Worm (Caenorhabditis elegans): ENCODE data around the gene ora-1.

ora-1 gene

ce11 chrIV:8027293-8027866 is 49.7 kb downstream of the ora-1 start:
- TF ChIP-seq sma-3 (GFP tag; optimal IDR thresholded peaks at IDR 0.05) (peak; percentile 51), sma-9 (GFP tag; optimal IDR thresholded peaks at IDR 0.05) (peak; percentile 33), sma-9 (tag; optimal IDR thresholded peaks at IDR 0.05) (no peak), ceh-16 (tag; optimal IDR thresholded peaks at IDR 0.05) (no peak), gmeb-1 (tag; optimal IDR thresholded peaks at IDR 0.05) (no peak), nhr-21 (tag; optimal IDR thresholded peaks at IDR 0.05) (peak; percentile 65), nhr-25 (tag; optimal IDR thresholded peaks at IDR 0.05) (peak; percentile 9), crh-2 (tag; optimal IDR thresholded peaks at IDR 0.05) (no peak), elt-1 (tag; optimal IDR thresholded peaks at IDR 0.05) (no peak), mdl-1 (tag; optimal IDR thresholded peaks at IDR 0.05) (no peak), nhr-6 (tag; optimal IDR thresholded peaks at IDR 0.05) (no peak), dmd-4 (tag; optimal IDR thresholded peaks at IDR 0.05) (no peak), blmp-1 (tag; optimal IDR thresholded peaks at IDR 0.05; ENCODE audit: insufficient read depth) (peak; percentile 23), ztf-4 (tag; optimal IDR thresholded peaks at IDR 0.05) (no peak)

ce11 chrIV:8028372-8028771 is 50.7 kb downstream of the ora-1 start:
- TF ChIP-seq mbf-1 (tag; optimal IDR thresholded peaks at IDR 0.05) (no peak), blmp-1 (tag; optimal IDR thresholded peaks at IDR 0.05; ENCODE audit: insufficient read depth) (peak; percentile 89), nhr-23 (tag; optimal IDR thresholded peaks at IDR 0.05) (no peak), ceh-82 (tag; optimal IDR thresholded peaks at IDR 0.05) (no peak), snpc-4 (tag; optimal IDR thresholded peaks at IDR 0.05) (no peak), lin-11 (tag; optimal IDR thresholded peaks at IDR 0.05) (no peak), zag-1 (tag; optimal IDR thresholded peaks at IDR 0.05) (no peak), sma-3 (GFP tag; optimal IDR thresholded peaks at IDR 0.05) (peak; percentile 92), nhr-11 (tag; optimal IDR thresholded peaks at IDR 0.05) (no peak), nhr-21 (tag; optimal IDR thresholded peaks at IDR 0.05) (peak; percentile 95), lsy-2 (tag; optimal IDR thresholded peaks at IDR 0.05) (peak in 1 of 2 experiments; percentile 33), ZK546.5 (tag; optimal IDR thresholded peaks at IDR 0.05) (no peak), crh-2 (tag; optimal IDR thresholded peaks at IDR 0.05) (peak; percentile 99), nhr-10 (tag; optimal IDR thresholded peaks at IDR 0.05) (no peak), sma-9 (GFP tag; optimal IDR thresholded peaks at IDR 0.05) (peak; percentile 97), sma-9 (tag; optimal IDR thresholded peaks at IDR 0.05) (no peak), elt-3 (tag; optimal IDR thresholded peaks at IDR 0.05) (no peak), nhr-6 (tag; optimal IDR thresholded peaks at IDR 0.05) (peak; percentile 69), nhr-12 (tag; optimal IDR thresholded peaks at IDR 0.05) (no peak), nhr-77 (tag; optimal IDR thresholded peaks at IDR 0.05) (no peak), elt-1 (tag; optimal IDR thresholded peaks at IDR 0.05) (no peak), peb-1 (tag; optimal IDR thresholded peaks at IDR 0.05) (no peak), unc-39 (tag; optimal IDR thresholded peaks at IDR 0.05) (no peak), fos-1 (tag; optimal IDR thresholded peaks at IDR 0.05) (peak; percentile 61), unc-55 (GFP tag; optimal IDR thresholded peaks at IDR 0.05) (no peak), lin-39 (tag; optimal IDR thresholded peaks at IDR 0.05) (no peak), ztf-11 (tag; optimal IDR thresholded peaks at IDR 0.05) (no peak), C34F6.9 (tag; optimal IDR thresholded peaks at IDR 0.05) (no peak), dmd-4 (tag; optimal IDR thresholded peaks at IDR 0.05) (no peak), alr-1 (tag; optimal IDR thresholded peaks at IDR 0.05) (no peak), skn-1 (tag; optimal IDR thresholded peaks at IDR 0.05) (no peak), unc-62 (GFP tag; optimal IDR thresholded peaks at IDR 0.05) (no peak), egl-27 (tag; optimal IDR thresholded peaks at IDR 0.05) (peak; percentile 44), Y55F3AM.14 (GFP tag; optimal IDR thresholded peaks at IDR 0.05) (peak; percentile 55), F13H6.1 (tag; optimal IDR thresholded peaks at IDR 0.05) (peak; percentile 67), gmeb-1 (tag; optimal IDR thresholded peaks at IDR 0.05) (peak; percentile 69), ama-1 (optimal IDR thresholded peaks at IDR 0.05) (peak; percentile 34), ztf-1 (GFP tag; conservative IDR thresholded peaks at IDR 0.05) (no peak), nhr-129 (tag; optimal IDR thresholded peaks at IDR 0.05) (peak; percentile 65), mab-5 (tag; optimal IDR thresholded peaks at IDR 0.05) (no peak), mdl-1 (tag; optimal IDR thresholded peaks at IDR 0.05) (peak; percentile 78 to 83), R02D3.7 (tag; optimal IDR thresholded peaks at IDR 0.05) (no peak), nhr-25 (tag; optimal IDR thresholded peaks at IDR 0.05) (peak; percentile 95), ceh-16 (tag; optimal IDR thresholded peaks at IDR 0.05) (no peak), ztf-4 (tag; optimal IDR thresholded peaks at IDR 0.05) (no peak), aly-2 (tag; optimal IDR thresholded peaks at IDR 0.05) (no peak), lin-13 (GFP tag; optimal IDR thresholded peaks at IDR 0.05) (no peak), sem-4 (tag; optimal IDR thresholded peaks at IDR 0.05) (peak; percentile 12), nhr-237 (tag; optimal IDR thresholded peaks at IDR 0.05) (no peak)

All from whole organism, L2 larva.